Worm (Caenorhabditis elegans): Measurements from ENCODE around the gene srx-122.

- TF ChIP-seq klf-2 (GFP tag; conservative IDR thresholded peaks at IDR 0.05), result no peak
- TF ChIP-seq med-1 (GFP tag; optimal IDR thresholded peaks at IDR 0.05; ENCODE audit: insufficient read depth), result no peak
- TF ChIP-seq cog-1 (tag; optimal IDR thresholded peaks at IDR 0.05), result no peak
- TF ChIP-seq ref-1 (GFP tag; conservative IDR thresholded peaks at IDR 0.05), result no peak
- TF ChIP-seq ztf-23 (GFP tag; IDR thresholded peaks at IDR 0.05), result no peak
- no peak for TF ChIP-seq tab-1 (GFP tag; IDR thresholded peaks at IDR 0.05)
- no peak for TF ChIP-seq T22C8.4 (GFP tag; IDR thresholded peaks at IDR 0.05)
These were observed 17.6 kb upstream of the srx-122 start, which contains the start of gene arrd-19 for ce11 chrV:3315308-3315707.

Data from whole organism, midembryonic.